Worm (Caenorhabditis elegans): ENCODE data around the gene Y14H12B.1.

The Y14H12B.1 gene

ce11 chrII:3927943-3928393 is 6.3 kb upstream of the Y14H12B.1 start, which contains the start of gene plpp-1.1:
TSS of gene plpp-1.1 (minus strand) at chrII:3927993.
- TF ChIP-seq aptf-3 (GFP tag; IDR thresholded peaks at IDR 0.05) (no peak), F39B2.1 (GFP tag; IDR thresholded peaks at IDR 0.05) (no peak), zfh-2 (GFP tag; conservative IDR thresholded peaks at IDR 0.05) (0 out of 2 replicates have a peak, but pooled peaks have one; percentile 9), egl-18 (GFP tag; IDR thresholded peaks at IDR 0.05) (no peak), nfyb-1 (GFP tag; IDR thresholded peaks at IDR 0.05) (0 out of 2 replicates have a peak, but pooled peaks have one; percentile 66)

ce11 chrII:3929446-3929845 is 4.8 kb upstream of the Y14H12B.1 start:
- TF ChIP-seq nfya-2 (GFP tag; IDR thresholded peaks at IDR 0.05) (no peak), sea-2 (GFP tag; IDR thresholded peaks at IDR 0.05) (no peak), athp-1 (tag; optimal IDR thresholded peaks at IDR 0.05) (no peak), ekl-4 (GFP tag; IDR thresholded peaks at IDR 0.05) (no peak), zim-3 (tag; optimal IDR thresholded peaks at IDR 0.05) (no peak), nhr-80 (tag; optimal IDR thresholded peaks at IDR 0.05) (peak; percentile 4), F57C9.4 (tag; optimal IDR thresholded peaks at IDR 0.05) (no peak), ceh-27 (GFP tag; optimal IDR thresholded peaks at IDR 0.05) (peak; percentile 1), efl-1 (GFP tag; optimal IDR thresholded peaks at IDR 0.05) (no peak), die-1 (tag; optimal IDR thresholded peaks at IDR 0.05) (no peak), K11D2.4 (GFP tag; IDR thresholded peaks at IDR 0.05) (no peak), ztf-22 (GFP tag; optimal IDR thresholded peaks at IDR 0.05) (no peak)

DNA sequence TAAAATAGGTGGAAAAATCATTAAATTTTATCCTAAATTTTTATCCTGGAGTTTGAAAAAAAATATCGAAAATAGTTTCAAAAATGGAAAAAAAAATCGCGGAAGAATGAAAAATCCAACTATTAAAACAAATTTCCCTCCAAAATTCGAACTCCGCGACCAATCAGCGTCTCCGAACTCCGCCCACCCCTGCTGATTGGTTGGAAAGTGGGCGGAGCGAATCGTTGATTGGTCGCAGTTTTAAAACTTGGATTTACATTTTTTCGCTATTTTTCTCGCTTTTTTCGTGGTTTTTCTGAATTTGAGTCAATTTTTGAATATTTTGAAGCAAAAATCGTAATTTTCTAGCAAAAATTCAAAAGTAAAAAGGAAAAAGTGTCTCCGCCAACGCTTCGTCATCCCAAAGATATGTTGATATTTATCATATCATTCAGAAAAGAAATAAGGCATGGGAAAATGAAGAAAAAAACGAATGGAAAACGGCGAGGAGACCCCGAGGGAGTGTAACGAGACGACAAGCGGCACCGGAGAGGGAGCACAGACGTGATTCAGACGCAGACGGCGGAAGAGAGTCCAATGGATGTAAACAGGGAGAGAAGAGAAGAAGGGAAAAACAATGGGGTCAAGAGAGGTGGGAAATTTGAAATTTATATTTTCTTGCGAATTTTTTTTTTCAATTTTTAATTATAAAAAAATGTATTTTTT is 3.6 kb upstream of the Y14H12B.1 start:
- peak; percentile 87; the same call in 1 of the 2 replicates for TF ChIP-seq hmg-1.2 (GFP tag; IDR thresholded peaks at IDR 0.05)
- peak in 1 of 3 experiments; percentile 24 for TF ChIP-seq lin-35 (GFP tag; optimal IDR thresholded peaks at IDR 0.05)
- no peak for TF ChIP-seq nhr-120 (GFP tag; IDR thresholded peaks at IDR 0.05)
- TF ChIP-seq hsf-1 (GFP tag; IDR thresholded peaks at IDR 0.05): no peak
- TF ChIP-seq zfh-2 (GFP tag; conservative IDR thresholded peaks at IDR 0.05): peak; percentile 85
- no peak for TF ChIP-seq madf-8 (GFP tag; conservative IDR thresholded peaks at IDR 0.05)
- no peak for TF ChIP-seq ztf-3 (GFP tag; optimal IDR thresholded peaks at IDR 0.05)
- TF ChIP-seq ztf-18 (tag; optimal IDR thresholded peaks at IDR 0.05): no peak
- peak; percentile 97 for TF ChIP-seq nfyb-1 (GFP tag; IDR thresholded peaks at IDR 0.05)
- no peak for TF ChIP-seq rcor-1 (GFP tag; IDR thresholded peaks at IDR 0.05)
- no peak for TF ChIP-seq snpc-1.1 (tag; optimal IDR thresholded peaks at IDR 0.05; ENCODE audit: insufficient read depth)
- no peak for TF ChIP-seq repo-1 (tag; optimal IDR thresholded peaks at IDR 0.05)
- no peak for TF ChIP-seq let-607 (tag; optimal IDR thresholded peaks at IDR 0.05)
- peak; percentile 46 for TF ChIP-seq nhr-80 (tag; optimal IDR thresholded peaks at IDR 0.05)
- TF ChIP-seq gei-17 (GFP tag; optimal IDR thresholded peaks at IDR 0.05): no peak
- peak; percentile 9 for TF ChIP-seq lin-40 (tag; optimal IDR thresholded peaks at IDR 0.05)
- no peak for TF ChIP-seq snpc-1.3 (tag; optimal IDR thresholded peaks at IDR 0.05; ENCODE audit: insufficient read depth)
- no peak for TF ChIP-seq lsl-1 (GFP tag; optimal IDR thresholded peaks at IDR 0.05)
- TF ChIP-seq ztf-26 (tag; optimal IDR thresholded peaks at IDR 0.05): no peak
- TF ChIP-seq tlf-1 (GFP tag; optimal IDR thresholded peaks at IDR 0.05): no peak
- TF ChIP-seq B0336.3 (GFP tag; IDR thresholded peaks at IDR 0.05): no peak
- no peak for TF ChIP-seq Y53G8AR.9 (GFP tag; conservative IDR thresholded peaks at IDR 0.05)
- no peak for TF ChIP-seq snpc-4 (GFP tag; optimal IDR thresholded peaks at IDR 0.05)
- peak in 1 of 4 experiments; percentile 8 for TF ChIP-seq snpc-4 (tag; optimal IDR thresholded peaks at IDR 0.05)
- TF ChIP-seq attf-5 (GFP tag; optimal IDR thresholded peaks at IDR 0.05): peak; percentile 45
- peak; percentile 1 for TF ChIP-seq tbp1 (GFP tag; optimal IDR thresholded peaks at IDR 0.05)
- no peak for TF ChIP-seq bed-1 (GFP tag; IDR thresholded peaks at IDR 0.05)
- TF ChIP-seq K12H6.12 (tag; optimal IDR thresholded peaks at IDR 0.05): no peak
- no peak for TF ChIP-seq ceh-40 (GFP tag; IDR thresholded peaks at IDR 0.05)
- TF ChIP-seq ztf-25 (GFP tag; IDR thresholded peaks at IDR 0.05): no peak
- no peak for TF ChIP-seq aptf-3 (GFP tag; IDR thresholded peaks at IDR 0.05)

All from whole organism, young adult.